Worm (Caenorhabditis elegans): ENCODE measurements around the gene ZK856.19.

- TF ChIP-seq snpc-4 (tag; optimal IDR thresholded peaks at IDR 0.05) = no peak
- no peak for TF ChIP-seq rnt-1 (tag; optimal IDR thresholded peaks at IDR 0.05)
- TF ChIP-seq mab-9 (GFP tag; IDR thresholded peaks at IDR 0.05) = no peak
- no peak for TF ChIP-seq aly-2 (tag; optimal IDR thresholded peaks at IDR 0.05)
- TF ChIP-seq nhr-19 (GFP tag; conservative IDR thresholded peaks at IDR 0.05) = no peak
- no peak for TF ChIP-seq tbx-2 (tag; optimal IDR thresholded peaks at IDR 0.05)
Observed at ce11 chrV:10202340-10202739, 2.4 kb downstream of the ZK856.19 start.

Measured in whole organism, L1 larva.